Worm (Caenorhabditis elegans) whole organism, L4 larva: ENCODE results near the gene rimb-1.

ENCODE experiments used
- F10B5.3 ChIP-seq: sonication (generic microtip); optimal IDR thresholded peaks from 2 replicates; lab custom pipeline; 2016; ENCODE audit warnings: mild to moderate bottlenecking, missing genetic modification characterization, missing compliant biosample characterization
- ZK337.2 ChIP-seq: fragments of 200-800 bp; sonication (Bioruptor generic); IDR thresholded peaks from 2 replicates; pipeline ENCODE4 v1.3.6; 2022; ENCODE audit warnings: missing genetic modification reagents, missing genetic modification characterization, missing compliant biosample characterization
- ZK546.5 ChIP-seq, 2 experiments: sonication (generic microtip); optimal IDR thresholded peaks; 2 replicates each; lab custom pipeline; 2017; ENCODE audit warnings: missing biosample characterization in 2 of 2, missing genetic modification characterization in 2 of 2
- aha-1 ChIP-seq: fragments of 150-350 bp; peaks from one replicate; lab custom pipeline; 2014; ENCODE audit warnings: missing biosample characterization, missing genetic modification characterization
- arid-1 ChIP-seq: fragments of 200-800 bp; sonication (Bioruptor generic); conservative IDR thresholded peaks from 2 replicates; pipeline ENCODE4 v1.3.6; 2022; ENCODE audit warnings: missing genetic modification reagents, missing genetic modification characterization, missing compliant biosample characterization
- ceh-28 ChIP-seq: fragments of 150-350 bp; optimal IDR thresholded peaks from 2 replicates; lab custom pipeline; 2014; ENCODE audit warnings: missing biosample characterization, missing genetic modification reagents, missing genetic modification characterization
- ceh-32 ChIP-seq: sonication (generic microtip); optimal IDR thresholded peaks from 2 replicates; lab custom pipeline; 2016; ENCODE audit warnings: mild to moderate bottlenecking, missing genetic modification characterization, missing compliant biosample characterization; ENCODE audit not compliant: poor library complexity
- ceh-62 ChIP-seq: sonication (generic microtip); optimal IDR thresholded peaks from 2 replicates; lab custom pipeline; 2017; ENCODE audit warnings: missing biosample characterization, missing genetic modification characterization
- ces-1 ChIP-seq: fragments of 150-350 bp; sonication (generic microtip); optimal IDR thresholded peaks from 4 replicates; lab custom pipeline; 2014; ENCODE audit warnings: missing biosample characterization, missing genetic modification reagents, missing genetic modification characterization
- cey-2 ChIP-seq: sonication (generic microtip); optimal IDR thresholded peaks from 3 replicates; lab custom pipeline; 2017; ENCODE audit warnings: missing genetic modification characterization, mild to moderate bottlenecking, missing compliant biosample characterization, antibody characterized with exemption, borderline replicate concordance; ENCODE audit not compliant: insufficient read depth
- daf-16 ChIP-seq, 3 experiments: sonication (generic microtip); optimal IDR thresholded peaks; 2 replicates each; lab custom pipeline; 2016 to 2017; ENCODE audit warnings: missing genetic modification characterization in 3 of 3, missing genetic modification reagents in 3 of 3, mild to moderate bottlenecking in 2 of 3, missing compliant biosample characterization in 2 of 3, missing biosample characterization in 1 of 3, moderate library complexity in 1 of 3
- dpl-1 ChIP-seq: fragments of 150-350 bp; optimal IDR thresholded peaks from 2 replicates; lab custom pipeline; 2014; ENCODE audit warnings: missing biosample characterization, missing genetic modification reagents, missing genetic modification characterization
- egl-43 ChIP-seq: fragments of 200-800 bp; sonication (Bioruptor generic); IDR thresholded peaks from 2 replicates; pipeline ENCODE4 v1.3.6; 2022; ENCODE audit warnings: missing genetic modification reagents, missing genetic modification characterization, missing compliant biosample characterization
- fkh-10 ChIP-seq: fragments of 150-350 bp; optimal IDR thresholded peaks from 2 replicates; lab custom pipeline; 2014; ENCODE audit warnings: missing biosample characterization, missing genetic modification reagents, missing genetic modification characterization
- hlh-30 ChIP-seq: sonication (generic microtip); optimal IDR thresholded peaks from 2 replicates; lab custom pipeline; 2017; ENCODE audit warnings: antibody characterized with exemption, mild to moderate bottlenecking, missing genetic modification characterization, missing compliant biosample characterization; ENCODE audit not compliant: insufficient read depth
- lim-7 ChIP-seq: fragments of 200-800 bp; sonication (Bioruptor generic); IDR thresholded peaks from 2 replicates; pipeline ENCODE4 v1.3.6; 2022; ENCODE audit warnings: missing genetic modification characterization, missing compliant biosample characterization
- lin-39 ChIP-seq: fragments of 150-350 bp; optimal IDR thresholded peaks from 2 replicates; lab custom pipeline; 2014; ENCODE audit warnings: missing biosample characterization, missing genetic modification reagents, missing genetic modification characterization
- mdt-29 ChIP-seq: fragments of 200-800 bp; sonication (Bioruptor generic); IDR thresholded peaks from 2 replicates; pipeline ENCODE4 v1.3.6; 2022; ENCODE audit warnings: missing genetic modification reagents, missing genetic modification characterization, missing compliant biosample characterization
- nhr-10 ChIP-seq: fragments of 150-350 bp; optimal IDR thresholded peaks from 2 replicates; lab custom pipeline; 2014; ENCODE audit warnings: missing biosample characterization, missing genetic modification characterization
- nhr-11 ChIP-seq: fragments of 150-350 bp; optimal IDR thresholded peaks from 2 replicates; lab custom pipeline; 2014; ENCODE audit warnings: missing biosample characterization, missing genetic modification characterization
- nhr-111 ChIP-seq: fragments of 200-800 bp; sonication (Bioruptor generic); optimal IDR thresholded peaks from 2 replicates; lab custom pipeline; 2018; ENCODE audit warnings: mild to moderate bottlenecking, missing genetic modification characterization, missing compliant biosample characterization
- nhr-25 ChIP-seq: sonication (generic microtip); optimal IDR thresholded peaks from 2 replicates; lab custom pipeline; 2017; ENCODE audit warnings: missing genetic modification characterization, mild to moderate bottlenecking, missing compliant biosample characterization, antibody characterized with exemption, moderate library complexity, borderline replicate concordance; ENCODE audit not compliant: insufficient read depth
- nhr-41 ChIP-seq: fragments of 200-800 bp; sonication (Bioruptor generic); IDR thresholded peaks from 2 replicates; pipeline ENCODE4 v1.3.6; 2022; ENCODE audit warnings: missing genetic modification reagents, missing genetic modification characterization, missing compliant biosample characterization
- nhr-6 ChIP-seq: fragments of 150-350 bp; optimal IDR thresholded peaks from 2 replicates; lab custom pipeline; 2014; ENCODE audit warnings: missing biosample characterization, missing genetic modification characterization
- nhr-77 ChIP-seq: fragments of 150-350 bp; optimal IDR thresholded peaks from 2 replicates; lab custom pipeline; 2014; ENCODE audit warnings: missing biosample characterization, missing genetic modification characterization
- php-3 ChIP-seq: fragments of 200-800 bp; sonication (Bioruptor generic); IDR thresholded peaks from 2 replicates; pipeline ENCODE4 v1.3.6; 2022; ENCODE audit warnings: missing genetic modification reagents, missing genetic modification characterization, missing compliant biosample characterization
- set-16 ChIP-seq: fragments of 200-800 bp; sonication (Bioruptor generic); IDR thresholded peaks from 2 replicates; pipeline ENCODE4 v1.3.6; 2022; ENCODE audit warnings: missing genetic modification reagents, missing genetic modification characterization, missing compliant biosample characterization
- skn-1 ChIP-seq: fragments of 150-350 bp; optimal IDR thresholded peaks from 2 replicates; lab custom pipeline; 2014; ENCODE audit warnings: missing biosample characterization, missing genetic modification characterization
- unc-130 ChIP-seq: sonication (generic microtip); optimal IDR thresholded peaks from 2 replicates; lab custom pipeline; 2016; ENCODE audit warnings: missing genetic modification reagents, missing genetic modification characterization, missing compliant biosample characterization
- unc-62 ChIP-seq, 3 experiments: fragments of 150-350 bp in 1 of 3; sonication (generic microtip); optimal IDR thresholded peaks in 2 of 3; peaks in 1 of 3; 1 replicate in 1 of 3; 2 replicates in 2 of 3; lab custom pipeline; 2014 to 2017; ENCODE audit warnings: missing biosample characterization in 3 of 3, missing genetic modification characterization in 3 of 3, missing genetic modification reagents in 3 of 3, missing genotype in 1 of 3
- zfp-2 ChIP-seq: sonication (generic microtip); optimal IDR thresholded peaks from 2 replicates; lab custom pipeline; 2016; ENCODE audit warnings: mild to moderate bottlenecking, missing genetic modification characterization, missing compliant biosample characterization
- zfp-3 ChIP-seq: fragments of 200-800 bp; sonication (Bioruptor generic); conservative IDR thresholded peaks from 2 replicates; pipeline ENCODE4 v1.3.6; 2022; ENCODE audit warnings: missing genetic modification reagents, missing genetic modification characterization, missing compliant biosample characterization
- zip-2 ChIP-seq: fragments of 150-350 bp; optimal IDR thresholded peaks from 2 replicates; lab custom pipeline; 2014; ENCODE audit warnings: missing biosample characterization, missing genetic modification characterization
- ztf-7 ChIP-seq: fragments of 150-350 bp; optimal IDR thresholded peaks from 2 replicates; lab custom pipeline; 2014; ENCODE audit warnings: missing biosample characterization, missing genetic modification characterization

rimb-1 gene

DNA sequence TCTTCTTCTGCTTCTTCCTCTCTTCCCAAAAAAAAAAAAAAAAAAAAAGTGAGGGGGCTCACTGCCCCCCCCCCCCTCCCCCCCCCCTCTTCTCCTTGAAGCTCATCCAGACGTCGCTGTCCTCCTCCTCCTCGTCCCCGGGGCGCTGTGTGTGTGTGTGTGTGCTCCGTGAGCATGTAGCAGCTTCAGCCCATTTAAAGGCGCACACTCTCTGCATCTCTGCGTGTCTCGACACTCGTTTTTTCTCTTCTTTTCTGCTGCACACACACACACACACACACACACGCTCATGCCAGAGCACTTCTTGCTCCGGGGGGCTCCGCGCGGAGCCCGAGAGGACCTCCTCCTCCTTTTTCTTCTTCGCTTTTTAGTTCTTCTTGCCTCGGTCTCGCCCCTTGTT, 2.4 kb upstream of the rimb-1 start (continued):
- no peak for TF ChIP-seq skn-1 (tag; lab: Kevin White, UChicago)
- no peak for TF ChIP-seq arid-1 (GFP tag; lab: Robert Waterston, UW)
- no peak for TF ChIP-seq nhr-77
- peak; percentile 64 for TF ChIP-seq hlh-30 (tag; lab: Kevin White, UChicago)
- TF ChIP-seq, all 104 proteins: peak for 21

DNA sequence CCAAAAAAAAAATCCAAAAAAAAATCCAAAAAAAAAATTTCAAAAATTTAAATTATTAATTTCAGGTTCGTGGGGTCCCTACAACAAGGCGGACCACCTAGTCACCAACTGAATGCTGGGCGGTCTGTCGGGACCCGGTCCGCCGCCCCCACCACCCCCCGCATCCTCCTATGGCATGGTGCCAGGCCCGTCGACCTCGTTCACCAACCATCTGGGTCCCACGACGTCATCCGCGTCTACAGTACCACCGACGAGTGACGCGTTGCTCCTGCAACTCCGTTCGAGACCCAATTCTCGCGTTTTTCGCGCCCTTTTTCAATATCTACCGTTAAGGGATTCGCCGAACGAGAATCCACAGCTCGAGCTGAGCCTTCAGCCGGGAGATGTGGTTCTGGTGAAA, 839 bp downstream of the rimb-1 start:
- TF ChIP-seq nhr-111 (GFP tag; lab: Kevin White, UChicago): no peak
- TF ChIP-seq set-16 (GFP tag; lab: Robert Waterston, UW): peak; percentile 92
- 0 out of 2 replicates have a peak, but pooled peaks have one; percentile 46 for TF ChIP-seq php-3 (GFP tag; lab: Robert Waterston, UW)
- TF ChIP-seq nhr-11 (tag; lab: Kevin White, UChicago): no peak
- TF ChIP-seq egl-43 (GFP tag; lab: Robert Waterston, UW): 0 out of 2 replicates have a peak, but pooled peaks have one; percentile 35
- TF ChIP-seq skn-1 (tag; lab: Kevin White, UChicago): no peak
- no peak for TF ChIP-seq ces-1
- no peak for TF ChIP-seq zfp-2 (tag; lab: Kevin White, UChicago)
- TF ChIP-seq ZK337.2 (GFP tag; lab: Robert Waterston, UW): no peak
- no peak for TF ChIP-seq ceh-32
- no peak for TF ChIP-seq zip-2 (tag; lab: Kevin White, UChicago)
- no peak for TF ChIP-seq mdt-29 (GFP tag; lab: Robert Waterston, UW)
- no peak for TF ChIP-seq unc-130
- TF ChIP-seq cey-2 (tag; lab: Kevin White, UChicago): no peak
- no peak for TF ChIP-seq daf-16 (GFP tag; optimal IDR thresholded peaks at IDR 0.05; lab: Kevin White, UChicago)
- TF ChIP-seq daf-16 (tag; optimal IDR thresholded peaks at IDR 0.05; lab: Kevin White, UChicago): no peak
- no peak for TF ChIP-seq hlh-30 (tag; lab: Kevin White, UChicago)
- no peak for TF ChIP-seq lin-39 (tag; lab: Kevin White, UChicago)
- no peak for TF ChIP-seq unc-62 (GFP tag; optimal IDR thresholded peaks at IDR 0.05 in 1 of 2; lab: Kevin White, UChicago)
- no peak for TF ChIP-seq unc-62 (tag; optimal IDR thresholded peaks at IDR 0.05; lab: Kevin White, UChicago)
- TF ChIP-seq ZK546.5 (tag; optimal IDR thresholded peaks at IDR 0.05; lab: Kevin White, UChicago): no peak
- TF ChIP-seq nhr-41 (GFP tag; lab: Robert Waterston, UW): no peak
- no peak for TF ChIP-seq nhr-25 (tag; lab: Kevin White, UChicago)
- TF ChIP-seq nhr-6 (tag; lab: Kevin White, UChicago): no peak
- no peak for TF ChIP-seq F10B5.3
- no peak for TF ChIP-seq zfp-3
- TF ChIP-seq dpl-1 (GFP tag; lab: Kevin White, UChicago): no peak
- TF ChIP-seq lim-7 (GFP tag; lab: Robert Waterston, UW): no peak
- TF ChIP-seq ceh-62 (tag; lab: Kevin White, UChicago): no peak

DNA sequence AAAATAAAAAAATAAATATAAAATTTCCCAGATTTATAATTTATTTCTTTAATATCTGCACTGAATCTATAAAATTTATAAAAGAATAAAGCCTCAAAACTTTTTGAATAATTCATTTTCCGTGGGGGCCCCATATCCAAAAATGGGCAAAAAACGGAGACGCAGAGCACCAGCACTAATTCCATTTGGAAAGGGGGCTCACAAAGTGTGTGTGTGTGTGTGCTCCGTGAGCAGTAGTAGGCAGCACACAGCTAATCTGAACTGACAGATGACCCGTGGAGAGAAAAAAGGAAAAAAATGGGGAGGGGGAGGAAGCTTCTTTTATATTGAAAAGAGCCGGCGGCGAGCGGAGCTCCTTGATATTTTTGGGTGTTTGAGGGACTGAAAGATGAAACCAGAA, 3.8 kb downstream of the rimb-1 start:
- TF ChIP-seq fkh-10 (GFP tag; lab: Kevin White, UChicago) (peak; percentile 14), nhr-25 (tag; lab: Kevin White, UChicago) (no peak), egl-43 (GFP tag; lab: Robert Waterston, UW) (no peak), nhr-10 (no peak)

DNA sequence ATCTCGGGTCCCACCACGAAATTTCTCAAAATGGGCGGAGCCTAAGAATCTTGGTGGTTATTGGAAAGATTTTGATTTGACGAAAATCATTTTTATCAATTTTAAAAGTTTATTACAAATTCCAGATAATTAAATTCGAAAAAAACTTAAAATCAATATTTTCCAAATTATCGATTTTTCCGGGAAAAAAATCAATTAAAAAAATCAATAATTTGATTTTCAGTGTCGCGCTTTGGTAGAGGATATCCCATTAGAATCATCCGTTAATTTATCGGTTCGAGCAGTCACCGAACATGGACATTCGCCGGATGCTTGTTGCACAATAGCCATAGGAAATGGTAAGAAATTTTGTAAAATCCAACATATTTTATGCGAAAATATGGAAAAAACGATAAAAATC, 5.3 kb downstream of the rimb-1 start:
- no peak for TF ChIP-seq cey-2 (tag; lab: Kevin White, UChicago)
- TF ChIP-seq ztf-7 (tag; lab: Kevin White, UChicago): no peak
- TF ChIP-seq aha-1 (tag; lab: Kevin White, UChicago): peak; percentile 33
- no peak for TF ChIP-seq nhr-111 (GFP tag; lab: Kevin White, UChicago)
- peak; percentile 90 for TF ChIP-seq ceh-28 (tag; lab: Kevin White, UChicago)
